Fruit fly (Drosophila melanogaster) whole organism, embryonic: Measurements from ENCODE around the gene jv.

ENCODE experiments used
- CG10147 ChIP-seq: fragments of 200-800 bp; sonication (Bioruptor generic); optimal IDR thresholded peaks from 2 replicates; lab custom pipeline; 2019; ENCODE audit warnings: missing biosample characterization, mild to moderate bottlenecking, missing genetic modification characterization, moderate library complexity
- CG1024 ChIP-seq: fragments of 200-800 bp; sonication (Bioruptor generic); IDR thresholded peaks from 2 replicates; pipeline ENCODE4 v1.3.6; 2022; ENCODE audit warnings: missing biosample characterization, missing genetic modification characterization
- CG12391 ChIP-seq: fragments of 200-800 bp; sonication (Bioruptor generic); optimal IDR thresholded peaks from 3 replicates; lab custom pipeline; 2018; ENCODE audit warnings: missing biosample characterization, mild to moderate bottlenecking, missing genetic modification characterization, moderate library complexity
- CG13123 ChIP-seq: fragments of 200-800 bp; sonication (Bioruptor generic); optimal IDR thresholded peaks from 2 replicates; lab custom pipeline; 2016; ENCODE audit warnings: missing biosample characterization, missing genetic modification characterization
- CG13624 ChIP-seq: fragments of 200-800 bp; sonication (Bioruptor generic); optimal IDR thresholded peaks from 2 replicates; lab custom pipeline; 2016; ENCODE audit warnings: missing biosample characterization, missing genetic modification characterization
- CG15073 ChIP-seq: fragments of 200-800 bp; sonication (Bioruptor generic); optimal IDR thresholded peaks from 2 replicates; lab custom pipeline; 2016; ENCODE audit warnings: missing biosample characterization, missing genetic modification characterization
- CG15601 ChIP-seq: fragments of 200-800 bp; sonication (Bioruptor generic); optimal IDR thresholded peaks from 3 replicates; lab custom pipeline; 2019; ENCODE audit warnings: missing biosample characterization, mild to moderate bottlenecking, missing genetic modification characterization, moderate library complexity
- CG1603 ChIP-seq: fragments of 200-800 bp; sonication (Bioruptor generic); optimal IDR thresholded peaks from 2 replicates; lab custom pipeline; 2019; ENCODE audit warnings: missing biosample characterization, mild to moderate bottlenecking, missing genetic modification characterization, moderate library complexity
- CG1647 ChIP-seq: fragments of 200-800 bp; sonication (Bioruptor generic); optimal IDR thresholded peaks from 3 replicates; lab custom pipeline; 2016; ENCODE audit warnings: missing biosample characterization, missing genetic modification characterization
- CG2116 ChIP-seq: fragments of 200-800 bp; sonication (Bioruptor generic); optimal IDR thresholded peaks from 3 replicates; lab custom pipeline; 2018; ENCODE audit warnings: missing biosample characterization, mild to moderate bottlenecking, missing genetic modification characterization
- CG2678 ChIP-seq: fragments of 200-800 bp; sonication (Bioruptor generic); optimal IDR thresholded peaks from 3 replicates; lab custom pipeline; 2019; ENCODE audit warnings: missing biosample characterization, mild to moderate bottlenecking, missing genetic modification characterization, moderate library complexity
- CG31388 ChIP-seq: fragments of 200-800 bp; sonication (Bioruptor generic); optimal IDR thresholded peaks from 2 replicates; lab custom pipeline; 2016; ENCODE audit warnings: missing biosample characterization, missing genetic modification characterization
- CG3163 ChIP-seq: fragments of 200-800 bp; sonication (Bioruptor generic); optimal IDR thresholded peaks from 3 replicates; lab custom pipeline; 2016; ENCODE audit warnings: missing biosample characterization, missing genetic modification characterization
- CG34422 ChIP-seq: fragments of 200-800 bp; sonication (Bioruptor generic); IDR thresholded peaks from 3 replicates; pipeline ENCODE4 v1.3.6; 2022; ENCODE audit warnings: missing biosample characterization, missing genetic modification characterization
- CG5245 ChIP-seq: fragments of 200-800 bp; sonication (Bioruptor generic); optimal IDR thresholded peaks from 3 replicates; lab custom pipeline; 2016; ENCODE audit warnings: missing biosample characterization, missing genetic modification characterization
- CG6654 ChIP-seq: fragments of 200-800 bp; sonication (Bioruptor generic); optimal IDR thresholded peaks from 2 replicates; lab custom pipeline; 2017; ENCODE audit warnings: missing biosample characterization, mild to moderate bottlenecking, missing genetic modification characterization
- CG6683 ChIP-seq: fragments of 200-800 bp; sonication (Bioruptor generic); optimal IDR thresholded peaks from 2 replicates; lab custom pipeline; 2017; ENCODE audit warnings: missing biosample characterization, mild to moderate bottlenecking, missing genetic modification characterization, missing genetic modification reagents
- CG6854 ChIP-seq: fragments of 200-800 bp; sonication (Bioruptor generic); optimal IDR thresholded peaks from 3 replicates; lab custom pipeline; 2017; ENCODE audit warnings: missing biosample characterization, mild to moderate bottlenecking, missing genetic modification characterization
- CG7271 ChIP-seq: fragments of 200-800 bp; sonication (Bioruptor generic); optimal IDR thresholded peaks from 2 replicates; lab custom pipeline; 2018; ENCODE audit warnings: missing biosample characterization, mild to moderate bottlenecking, missing genetic modification characterization, moderate library complexity
- CG8281 ChIP-seq: fragments of 200-800 bp; sonication (Bioruptor generic); optimal IDR thresholded peaks from 2 replicates; lab custom pipeline; 2018; ENCODE audit warnings: missing biosample characterization, mild to moderate bottlenecking, missing genetic modification characterization, moderate library complexity
- CG8478 ChIP-seq: fragments of >200 bp; optimal IDR thresholded peaks from 2 replicates; lab custom pipeline; 2018
- CG9797 ChIP-seq: fragments of 200-800 bp; sonication (Bioruptor generic); optimal IDR thresholded peaks from 3 replicates; lab custom pipeline; 2018; ENCODE audit warnings: missing biosample characterization, mild to moderate bottlenecking, missing genetic modification characterization
- CkIIα-i1 ChIP-seq: fragments of 200-800 bp; sonication (Bioruptor generic); IDR thresholded peaks from 2 replicates; pipeline ENCODE4 v1.3.6; 2022; ENCODE audit warnings: missing biosample characterization, missing genetic modification characterization
- D19A ChIP-seq: fragments of 200-800 bp; optimal IDR thresholded peaks from 3 replicates; lab custom pipeline; 2019; ENCODE audit warnings: missing biosample characterization, mild to moderate bottlenecking, missing genetic modification characterization, moderate library complexity
- Ets65A ChIP-seq: fragments of 200-800 bp; sonication (Bioruptor generic); peaks from one replicate; lab custom pipeline; 2016; ENCODE audit warnings: missing biosample characterization, missing genetic modification characterization
- Fer1 ChIP-seq: fragments of 200-800 bp; sonication (Bioruptor generic); optimal IDR thresholded peaks from 2 replicates; lab custom pipeline; 2017; ENCODE audit warnings: missing biosample characterization, mild to moderate bottlenecking, missing genetic modification characterization
- HLH3B ChIP-seq: fragments of 200-800 bp; sonication (Bioruptor generic); IDR thresholded peaks from 2 replicates; pipeline ENCODE4 v1.3.6; 2022; ENCODE audit warnings: missing biosample characterization, missing genetic modification characterization
- HLH54F ChIP-seq: fragments of 200-800 bp; sonication (Bioruptor generic); optimal IDR thresholded peaks from 3 replicates; lab custom pipeline; 2016; ENCODE audit warnings: missing biosample characterization, missing genetic modification characterization
- Hmr ChIP-seq: fragments of 200-800 bp; sonication (Bioruptor generic); optimal IDR thresholded peaks from 3 replicates; lab custom pipeline; 2017; ENCODE audit warnings: mild to moderate bottlenecking, missing biosample characterization, missing genetic modification reagents, missing genetic modification characterization
- Kr ChIP-seq: fragments of 200-800 bp; sonication (Bioruptor generic); optimal IDR thresholded peaks from 2 replicates; lab custom pipeline; 2017; ENCODE audit warnings: missing biosample characterization, mild to moderate bottlenecking, missing genetic modification characterization
- Lhr ChIP-seq: fragments of 200-800 bp; sonication (Bioruptor generic); optimal IDR thresholded peaks from 3 replicates; lab custom pipeline; 2017; ENCODE audit warnings: mild to moderate bottlenecking, missing biosample characterization, missing genetic modification reagents, missing genetic modification characterization
- MESR4 ChIP-seq: fragments of 200-800 bp; sonication (Bioruptor generic); optimal IDR thresholded peaks from 2 replicates; lab custom pipeline; 2018; ENCODE audit warnings: missing biosample characterization, mild to moderate bottlenecking, missing genetic modification characterization, moderate library complexity
- Med ChIP-seq: fragments of 200-800 bp; sonication (Bioruptor generic); peaks from one replicate; lab custom pipeline; 2016; ENCODE audit warnings: missing biosample characterization, missing genetic modification characterization, mild to moderate bottlenecking, inconsistent platforms, moderate library complexity
- Oaz ChIP-seq: fragments of 200-800 bp; sonication (Bioruptor generic); IDR thresholded peaks from 2 replicates; pipeline ENCODE4 v1.3.6; 2022; ENCODE audit warnings: missing biosample characterization, missing genetic modification characterization
- Poxn ChIP-seq: fragments of 200-800 bp; sonication (Bioruptor generic); IDR thresholded peaks from 2 replicates; pipeline ENCODE4 v1.3.6; 2022; ENCODE audit warnings: missing biosample characterization, missing genetic modification characterization
- TFAM ChIP-seq: fragments of 200-800 bp; sonication (Bioruptor generic); optimal IDR thresholded peaks from 2 replicates; lab custom pipeline; 2017; ENCODE audit warnings: missing biosample characterization, missing genetic modification characterization, inconsistent platforms
- Usf ChIP-seq: fragments of 200-800 bp; sonication (Bioruptor generic); optimal IDR thresholded peaks from 2 replicates; lab custom pipeline; 2017; ENCODE audit warnings: missing genotype, missing biosample characterization, missing genetic modification characterization
- corto ChIP-seq: fragments of 200-800 bp; sonication (Bioruptor generic); optimal IDR thresholded peaks from 2 replicates; lab custom pipeline; 2016; ENCODE audit warnings: missing biosample characterization, mild to moderate bottlenecking, missing genetic modification characterization, moderate library complexity
- emc ChIP-seq: fragments of 200-800 bp; sonication (Bioruptor generic); optimal IDR thresholded peaks from 2 replicates; lab custom pipeline; 2016; ENCODE audit warnings: missing biosample characterization, missing genetic modification characterization
- eve ChIP-seq, 2 experiments: fragments of >200 bp; optimal IDR thresholded peaks; 2 replicates each; lab custom pipeline; 2017; ENCODE audit warnings: missing biosample characterization in 2 of 2, missing genetic modification characterization in 2 of 2
- jing ChIP-seq: fragments of 200-800 bp; sonication (Bioruptor generic); optimal IDR thresholded peaks from 2 replicates; lab custom pipeline; 2018; ENCODE audit warnings: missing biosample characterization, mild to moderate bottlenecking, missing genetic modification characterization
- nau ChIP-seq: fragments of 200-800 bp; sonication (Bioruptor generic); optimal IDR thresholded peaks from 3 replicates; lab custom pipeline; 2017; ENCODE audit warnings: missing biosample characterization, mild to moderate bottlenecking, missing genetic modification characterization, missing genetic modification reagents
- odd ChIP-seq: fragments of 200-800 bp; sonication (Bioruptor generic); optimal IDR thresholded peaks from 2 replicates; lab custom pipeline; 2017; ENCODE audit warnings: missing biosample characterization, mild to moderate bottlenecking, missing genetic modification characterization
- pnt ChIP-seq: fragments of 200-800 bp; sonication (Bioruptor generic); optimal IDR thresholded peaks from 3 replicates; lab custom pipeline; 2016; ENCODE audit warnings: missing biosample characterization, missing genetic modification characterization
- ro ChIP-seq: fragments of 200-800 bp; sonication (Bioruptor generic); IDR thresholded peaks from 2 replicates; pipeline ENCODE4 v1.3.6; 2022; ENCODE audit warnings: missing biosample characterization, missing genetic modification characterization
- row ChIP-seq: fragments of 200-800 bp; sonication (Bioruptor generic); IDR thresholded peaks from 3 replicates; pipeline ENCODE4 v1.3.6; 2022; ENCODE audit warnings: missing biosample characterization, missing genetic modification characterization
- salm ChIP-seq: fragments of 200-800 bp; sonication (Bioruptor generic); optimal IDR thresholded peaks from 2 replicates; lab custom pipeline; 2018; ENCODE audit warnings: missing biosample characterization, mild to moderate bottlenecking, missing genetic modification characterization
- sens ChIP-seq: fragments of 200-800 bp; sonication (Bioruptor generic); peaks from one replicate; lab custom pipeline; 2016; ENCODE audit warnings: missing biosample characterization, missing genetic modification characterization
- so ChIP-seq: fragments of 200-800 bp; sonication (Bioruptor generic); IDR thresholded peaks from 3 replicates; pipeline ENCODE4 v1.3.6; 2022; ENCODE audit warnings: missing biosample characterization, missing genetic modification characterization
- stwl ChIP-seq: fragments of 200-800 bp; sonication (Bioruptor generic); optimal IDR thresholded peaks from 3 replicates; lab custom pipeline; 2018; ENCODE audit warnings: missing biosample characterization, mild to moderate bottlenecking, missing genetic modification characterization, moderate library complexity
- twi ChIP-seq: fragments of 200-800 bp; optimal IDR thresholded peaks from 2 replicates; lab custom pipeline; 2019; ENCODE audit warnings: missing biosample characterization, mild to moderate bottlenecking, missing genetic modification characterization, moderate library complexity
- z ChIP-seq: fragments of 200-800 bp; sonication (Bioruptor generic); IDR thresholded peaks from 3 replicates; pipeline ENCODE4 v1.3.6; 2022; ENCODE audit warnings: missing biosample characterization, missing genetic modification characterization

The jv gene

dm6 chr3L:6608884-6609552 lies 19.7 kb upstream of the jv start, which contains the start of gene axed (continued):
- no peak for TF ChIP-seq z
- no peak for TF ChIP-seq CG1024 (GFP tag; lab: Robert Waterston, UW)
- TF ChIP-seq row (GFP tag; lab: Robert Waterston, UW) = peak; percentile 56
- TF ChIP-seq Ets65A (GFP tag; lab: Kevin White, UChicago) = peak; percentile 44
- TF ChIP-seq eve (GFP tag; optimal IDR thresholded peaks at IDR 0.05; lab: Kevin White, UChicago) = no peak
- no peak for TF ChIP-seq corto (GFP tag; lab: Kevin White, UChicago)
- TF ChIP-seq CG15073 (GFP tag; lab: Kevin White, UChicago) = no peak
- TF ChIP-seq CG6854 (GFP tag; lab: Kevin White, UChicago) = peak; percentile 34
- TF ChIP-seq CG13624 (GFP tag; lab: Kevin White, UChicago) = no peak
- no peak for TF ChIP-seq twi (tag; lab: Kevin White, UChicago)
- TF ChIP-seq CG6683 (GFP tag; lab: Kevin White, UChicago) = no peak
- TF ChIP-seq MESR4 = no peak
- TF ChIP-seq Fer1 (GFP tag; lab: Kevin White, UChicago) = peak; percentile 66
- TF ChIP-seq CG1647 (GFP tag; lab: Kevin White, UChicago) = no peak
- no peak for TF ChIP-seq ro (GFP tag; lab: Robert Waterston, UW)
- TF ChIP-seq D19A (tag; lab: Kevin White, UChicago) = no peak
- TF ChIP-seq CkIIα-i1 = no peak
- TF ChIP-seq CG6654 (GFP tag; lab: Kevin White, UChicago) = no peak
- TF ChIP-seq jing (GFP tag; lab: Kevin White, UChicago) = no peak
- no peak for TF ChIP-seq HLH54F (GFP tag; lab: Kevin White, UChicago)
- peak; percentile 33 for TF ChIP-seq CG12391 (tag; lab: Kevin White, UChicago)
- no peak for TF ChIP-seq odd (GFP tag; lab: Kevin White, UChicago)
- peak; percentile 67 for TF ChIP-seq Hmr (GFP tag; lab: Kevin White, UChicago)
- no peak for TF ChIP-seq CG2678 (tag; lab: Kevin White, UChicago)
- 0 out of 2 replicates have a peak, but pooled peaks have one; percentile 5 for TF ChIP-seq Poxn
- TF ChIP-seq CG31388 (GFP tag; lab: Kevin White, UChicago) = no peak
- no peak for TF ChIP-seq HLH3B
- TF ChIP-seq CG8478 (lab: Kevin White, UChicago) = no peak
- TF ChIP-seq CG3163 (GFP tag; lab: Kevin White, UChicago) = no peak
- TF ChIP-seq TFAM (GFP tag; lab: Kevin White, UChicago) = no peak
- TF ChIP-seq pnt = no peak
- no peak for TF ChIP-seq CG9797 (GFP tag; lab: Kevin White, UChicago)
- no peak for TF ChIP-seq CG13123 (GFP tag; lab: Kevin White, UChicago)
- TF ChIP-seq stwl (tag; lab: Kevin White, UChicago) = no peak
- no peak for TF ChIP-seq CG7271 (tag; lab: Kevin White, UChicago)
- no peak for TF ChIP-seq nau (GFP tag; lab: Kevin White, UChicago)
- TF ChIP-seq Lhr (GFP tag; lab: Kevin White, UChicago) = no peak
- TF ChIP-seq sens = peak; percentile 74
- TF ChIP-seq Oaz (GFP tag; lab: Robert Waterston, UW) = no peak
- TF ChIP-seq CG2116 (GFP tag; lab: Kevin White, UChicago) = no peak
- no peak for TF ChIP-seq salm (tag; lab: Kevin White, UChicago)
- TF ChIP-seq emc (GFP tag; lab: Kevin White, UChicago) = no peak
- no peak for TF ChIP-seq so
- TF ChIP-seq CG10147 (GFP tag; lab: Kevin White, UChicago) = peak; percentile 49
- no peak for TF ChIP-seq CG5245
- no peak for TF ChIP-seq CG8281
- TF ChIP-seq Med (GFP tag; lab: Kevin White, UChicago) = peak; percentile 87
- peak; percentile 14 for TF ChIP-seq CG1603
- peak; percentile 38; the same call in 1 of the 3 replicates for TF ChIP-seq CG34422
- TF ChIP-seq Kr = no peak
- TF ChIP-seq Usf (GFP tag; lab: Kevin White, UChicago) = no peak
- TF ChIP-seq CG15601 (tag; lab: Kevin White, UChicago) = no peak
